Worm (Caenorhabditis elegans) whole organism, early embryonic: ENCODE data around the gene best-15.

Experiments used
- B0310.2 ChIP-seq: sonication (generic microtip); optimal IDR thresholded peaks from 2 replicates; lab custom pipeline; 2016; ENCODE audit warnings: mild to moderate bottlenecking, missing genetic modification characterization, missing compliant biosample characterization
- F13C5.2 ChIP-seq: sonication (generic microtip); optimal IDR thresholded peaks from 2 replicates; lab custom pipeline; 2017; ENCODE audit warnings: mild to moderate bottlenecking, missing genetic modification characterization, inconsistent platforms, missing compliant biosample characterization
- aly-1 ChIP-seq: sonication (generic microtip); optimal IDR thresholded peaks from 2 replicates; lab custom pipeline; 2016; ENCODE audit warnings: missing genetic modification characterization, missing compliant biosample characterization
- ama-1 ChIP-seq: fragments of 150-350 bp; optimal IDR thresholded peaks from 2 replicates; lab custom pipeline; 2014
- ceh-13 ChIP-seq: fragments of 200-800 bp; sonication (Bioruptor generic); optimal IDR thresholded peaks from 2 replicates; lab custom pipeline; 2018; ENCODE audit warnings: mild to moderate bottlenecking, missing genetic modification characterization, missing compliant biosample characterization
- ceh-36 ChIP-seq: sonication (generic microtip); optimal IDR thresholded peaks from 2 replicates; lab custom pipeline; 2016; ENCODE audit warnings: missing genetic modification characterization, inconsistent platforms, missing compliant biosample characterization
- ets-7 ChIP-seq: sonication (generic microtip); optimal IDR thresholded peaks from 2 replicates; lab custom pipeline; 2016; ENCODE audit warnings: missing genotype, missing genetic modification characterization, missing compliant biosample characterization
- flt-1 ChIP-seq: fragments of 200-800 bp; sonication (Bioruptor generic); IDR thresholded peaks from 2 replicates; pipeline ENCODE4 v1.3.6; 2022; ENCODE audit warnings: missing genetic modification characterization, missing compliant biosample characterization
- hmbx-1 ChIP-seq: sonication (generic microtip); optimal IDR thresholded peaks from 2 replicates; lab custom pipeline; 2016; ENCODE audit warnings: mild to moderate bottlenecking, missing genetic modification characterization, missing compliant biosample characterization
- hmg-4 ChIP-seq: fragments of 200-800 bp; sonication (Bioruptor generic); optimal IDR thresholded peaks from 2 replicates; lab custom pipeline; 2018; ENCODE audit warnings: mild to moderate bottlenecking, missing genetic modification characterization, missing compliant biosample characterization
- hnd-1 ChIP-seq: sonication (generic microtip); optimal IDR thresholded peaks from 2 replicates; lab custom pipeline; 2016; ENCODE audit warnings: missing genetic modification characterization, missing compliant biosample characterization
- pes-1 ChIP-seq: fragments of 200-800 bp; sonication (Bioruptor generic); IDR thresholded peaks from 2 replicates; pipeline ENCODE4 v1.3.6; 2022; ENCODE audit warnings: missing genetic modification reagents, missing genetic modification characterization, missing compliant biosample characterization
- scrt-1 ChIP-seq: fragments of 200-800 bp; sonication (Bioruptor generic); IDR thresholded peaks from 2 replicates; pipeline ENCODE4 v1.3.6; 2022; ENCODE audit warnings: missing genetic modification characterization, missing compliant biosample characterization
- sea-1 ChIP-seq: fragments of 200-800 bp; sonication (Bioruptor generic); conservative IDR thresholded peaks from 2 replicates; pipeline ENCODE4 v1.3.6; 2022; ENCODE audit warnings: missing genetic modification characterization, missing compliant biosample characterization
- tbx-11 ChIP-seq: fragments of 200-800 bp; sonication (Bioruptor generic); IDR thresholded peaks from 2 replicates; pipeline ENCODE4 v1.3.6; 2022; ENCODE audit warnings: missing genetic modification characterization, missing compliant biosample characterization
- tbx-37 ChIP-seq: fragments of 200-800 bp; sonication (Bioruptor generic); conservative IDR thresholded peaks from 2 replicates; pipeline ENCODE4 v1.3.6; 2022; ENCODE audit warnings: missing genetic modification reagents, missing genetic modification characterization, missing compliant biosample characterization
- tra-4 ChIP-seq: sonication (generic microtip); optimal IDR thresholded peaks from 2 replicates; lab custom pipeline; 2017; ENCODE audit warnings: missing genetic modification characterization, missing compliant biosample characterization

best-15 gene

DNA sequence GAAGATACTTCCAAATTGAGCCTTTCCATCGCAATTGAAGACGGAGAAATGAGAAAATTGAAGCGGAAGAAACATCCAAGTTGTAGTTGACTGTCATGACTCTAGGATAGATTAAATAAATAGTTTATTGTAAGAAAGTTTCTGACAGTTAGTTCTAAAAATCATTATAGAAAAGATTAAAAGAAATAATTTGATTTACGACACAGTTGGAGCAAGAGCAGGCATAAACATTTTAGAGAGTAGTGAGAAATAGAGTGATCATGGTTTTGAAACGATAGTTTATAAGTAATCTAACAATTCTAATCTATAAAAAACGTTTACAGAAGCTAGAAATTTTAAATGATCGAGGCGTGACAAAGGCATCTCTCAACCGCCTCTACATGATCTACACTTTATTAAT is at the start of gene best-15:
Gene best-15 (minus strand): TSS at position 101 of the 400 bp plus-strand sequence.
- TF ChIP-seq hnd-1, result no peak
- no peak for TF ChIP-seq F13C5.2 (tag; lab: Kevin White, UChicago)
- TF ChIP-seq hmg-4, result no peak
- TF ChIP-seq hmbx-1 (tag; lab: Kevin White, UChicago), result no peak
- no peak for TF ChIP-seq B0310.2 (tag; lab: Kevin White, UChicago)
- TF ChIP-seq pes-1, result no peak
- TF ChIP-seq flt-1 (GFP tag; lab: Robert Waterston, UW), result no peak
- TF ChIP-seq ceh-36, result no peak
- TF ChIP-seq ets-7 (tag; lab: Kevin White, UChicago), result no peak
- TF ChIP-seq tbx-11 (GFP tag; lab: Robert Waterston, UW), result no peak
- TF ChIP-seq aly-1 (tag; lab: Kevin White, UChicago), result no peak
- TF ChIP-seq tbx-37, result no peak

DNA sequence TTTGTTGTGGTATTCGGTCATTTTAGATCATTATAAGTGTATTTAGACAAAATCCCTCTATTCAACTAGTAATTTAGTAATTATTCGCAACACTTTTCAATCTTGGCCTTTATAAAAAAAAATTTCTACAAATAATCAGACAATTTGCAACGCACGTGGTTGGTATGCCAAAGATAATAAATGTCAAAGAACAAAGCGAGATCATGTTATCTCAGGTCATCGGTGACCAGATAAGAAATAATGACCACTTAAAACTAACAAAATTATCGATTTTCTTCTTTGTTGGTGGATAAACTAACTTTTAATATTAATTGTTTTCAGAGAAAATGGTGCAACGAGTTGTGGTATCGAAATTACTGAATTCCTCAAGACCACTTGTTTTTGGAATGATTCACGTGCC is 49.2 kb upstream of the best-15 start, which contains the start of gene F13E9.13:
Gene F13E9.13 (plus strand): TSS at position 317 of the 400 bp plus-strand sequence.
- TF ChIP-seq scrt-1 (GFP tag; lab: Robert Waterston, UW), result no peak
- no peak for TF ChIP-seq sea-1 (GFP tag; lab: Robert Waterston, UW)
- no peak for TF ChIP-seq tra-4 (tag; lab: Kevin White, UChicago)
- TF ChIP-seq pes-1, result no peak
- TF ChIP-seq tbx-11 (GFP tag; lab: Robert Waterston, UW), result no peak
- no peak for TF ChIP-seq B0310.2 (tag; lab: Kevin White, UChicago)
- TF ChIP-seq flt-1 (GFP tag; lab: Robert Waterston, UW), result no peak
- TF ChIP-seq ama-1, result no peak
- no peak for TF ChIP-seq hmbx-1 (tag; lab: Kevin White, UChicago)
- no peak for TF ChIP-seq ets-7 (tag; lab: Kevin White, UChicago)

DNA sequence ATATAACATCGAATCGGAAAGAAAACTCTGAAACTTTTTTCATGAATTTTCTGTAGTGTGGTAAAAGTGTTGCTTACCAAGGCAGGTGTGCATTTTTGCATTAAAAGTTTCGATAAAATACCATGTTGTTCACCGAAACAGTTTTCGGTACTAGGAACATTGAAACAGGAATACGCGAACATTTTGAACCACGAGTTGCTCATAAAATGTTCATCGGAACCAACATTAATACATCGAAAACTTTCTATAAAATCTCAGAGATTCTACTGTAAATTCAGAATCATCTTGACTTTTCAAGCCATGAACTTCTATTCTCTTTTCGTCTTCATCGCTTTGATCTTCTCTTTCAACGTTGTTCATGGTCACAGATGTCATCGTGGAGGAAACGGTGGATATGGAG is 48.2 kb upstream of the best-15 start, which contains the start of gene fipr-15:
Gene fipr-15 (plus strand): TSS at position 301 of the 400 bp plus-strand sequence.
- no peak for TF ChIP-seq tbx-11 (GFP tag; lab: Robert Waterston, UW)
- TF ChIP-seq B0310.2 (tag; lab: Kevin White, UChicago), result no peak
- TF ChIP-seq hnd-1, result no peak
- TF ChIP-seq ceh-13, result no peak
- TF ChIP-seq F13C5.2 (tag; lab: Kevin White, UChicago), result no peak
- TF ChIP-seq hmbx-1 (tag; lab: Kevin White, UChicago), result no peak
- no peak for TF ChIP-seq sea-1 (GFP tag; lab: Robert Waterston, UW)
- no peak for TF ChIP-seq aly-1 (tag; lab: Kevin White, UChicago)
- no peak for TF ChIP-seq scrt-1 (GFP tag; lab: Robert Waterston, UW)
- TF ChIP-seq ama-1, result no peak
- no peak for TF ChIP-seq tbx-37

DNA sequence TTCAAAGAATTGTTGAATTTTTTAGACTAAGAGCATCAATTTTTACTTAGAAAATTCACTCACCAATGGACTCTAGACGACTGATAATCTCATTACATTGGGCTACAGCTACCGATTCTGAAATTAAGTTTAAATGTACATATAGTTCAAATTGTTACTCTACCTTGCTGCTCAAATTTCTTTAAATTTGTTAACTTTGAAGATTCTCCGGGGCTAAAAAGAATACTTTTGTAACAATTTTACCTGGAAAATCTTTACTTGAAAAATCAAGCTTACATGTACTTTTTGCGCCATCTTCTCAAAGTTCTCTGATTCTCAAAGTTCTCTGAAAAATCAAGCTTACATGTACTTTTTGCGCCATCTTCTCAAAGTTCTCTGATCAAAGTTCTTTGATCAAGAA is 47.5 kb upstream of the best-15 start, which contains the start of gene sdz-13:
Gene sdz-13 (minus strand): TSS at position 101 of the 400 bp plus-strand sequence.
- no peak for TF ChIP-seq hmg-4
- no peak for TF ChIP-seq pes-1
- TF ChIP-seq flt-1 (GFP tag; lab: Robert Waterston, UW), result no peak
- TF ChIP-seq ceh-13, result no peak
- no peak for TF ChIP-seq hnd-1
- TF ChIP-seq scrt-1 (GFP tag; lab: Robert Waterston, UW), result no peak
- TF ChIP-seq aly-1 (tag; lab: Kevin White, UChicago), result no peak
- no peak for TF ChIP-seq hmbx-1 (tag; lab: Kevin White, UChicago)
- no peak for TF ChIP-seq tra-4 (tag; lab: Kevin White, UChicago)
- TF ChIP-seq ceh-36, result no peak
- TF ChIP-seq sea-1 (GFP tag; lab: Robert Waterston, UW), result no peak
- TF ChIP-seq ets-7 (tag; lab: Kevin White, UChicago), result no peak
- TF ChIP-seq F13C5.2 (tag; lab: Kevin White, UChicago), result no peak
- no peak for TF ChIP-seq tbx-11 (GFP tag; lab: Robert Waterston, UW)
- TF ChIP-seq B0310.2 (tag; lab: Kevin White, UChicago), result no peak
- TF ChIP-seq ama-1, result no peak
- no peak for TF ChIP-seq tbx-37

DNA sequence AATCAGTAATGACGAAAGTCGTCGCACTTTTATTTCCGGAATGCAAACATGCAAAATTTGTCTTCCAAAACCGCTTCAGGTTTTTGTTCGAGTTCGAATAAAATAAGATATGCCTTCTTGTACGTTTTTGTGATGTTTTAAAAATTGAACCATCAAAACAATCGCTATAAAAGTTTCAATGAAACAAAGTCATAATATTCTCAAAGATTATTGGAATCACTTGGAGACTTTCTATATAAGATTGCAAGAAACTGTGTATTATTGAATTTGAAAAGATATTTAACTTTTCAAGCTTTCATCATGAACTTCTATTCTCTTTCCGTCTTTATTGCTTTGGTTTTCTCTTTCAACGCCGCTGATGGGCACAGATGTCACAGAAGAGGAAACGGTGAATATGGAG is 44.8 kb upstream of the best-15 start, which contains the start of gene fipr-14:
Gene fipr-14 (plus strand): TSS at position 301 of the 400 bp plus-strand sequence.
- TF ChIP-seq pes-1 (no peak), hnd-1 (no peak), hmbx-1 (tag; lab: Kevin White, UChicago) (no peak), tra-4 (tag; lab: Kevin White, UChicago) (no peak), ceh-13 (no peak), F13C5.2 (tag; lab: Kevin White, UChicago) (no peak)

DNA sequence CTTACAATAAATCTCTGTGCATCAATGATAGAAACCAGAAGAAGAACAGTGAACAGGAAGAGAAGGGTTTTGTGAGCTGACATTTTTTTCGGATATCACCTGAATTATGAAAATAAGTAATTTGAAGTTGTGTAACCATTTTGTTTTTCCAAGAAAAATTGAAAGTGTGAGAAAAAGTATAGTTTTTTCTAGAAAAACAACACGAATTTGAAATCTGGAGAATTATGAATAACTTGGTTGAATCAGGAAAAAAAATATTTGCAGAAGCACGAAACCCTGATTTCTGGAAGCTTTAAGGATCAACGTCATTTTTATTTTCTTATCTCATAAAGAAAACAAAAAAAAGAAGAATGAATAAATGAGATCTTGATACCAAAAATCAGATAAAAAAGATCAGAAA is 42.5 kb upstream of the best-15 start, which contains the start of gene F13E9.12:
Gene F13E9.12 (minus strand): TSS at position 101 of the 400 bp plus-strand sequence.
- TF ChIP-seq aly-1 (tag; lab: Kevin White, UChicago) (no peak), hnd-1 (no peak), tbx-11 (GFP tag; lab: Robert Waterston, UW) (no peak), ama-1 (no peak), ceh-13 (no peak), flt-1 (GFP tag; lab: Robert Waterston, UW) (no peak), scrt-1 (GFP tag; lab: Robert Waterston, UW) (no peak), pes-1 (no peak), tbx-37 (no peak), ceh-36 (no peak), hmg-4 (no peak), F13C5.2 (tag; lab: Kevin White, UChicago) (no peak), ets-7 (tag; lab: Kevin White, UChicago) (no peak), B0310.2 (tag; lab: Kevin White, UChicago) (no peak), hmbx-1 (tag; lab: Kevin White, UChicago) (no peak), tra-4 (tag; lab: Kevin White, UChicago) (no peak)

DNA sequence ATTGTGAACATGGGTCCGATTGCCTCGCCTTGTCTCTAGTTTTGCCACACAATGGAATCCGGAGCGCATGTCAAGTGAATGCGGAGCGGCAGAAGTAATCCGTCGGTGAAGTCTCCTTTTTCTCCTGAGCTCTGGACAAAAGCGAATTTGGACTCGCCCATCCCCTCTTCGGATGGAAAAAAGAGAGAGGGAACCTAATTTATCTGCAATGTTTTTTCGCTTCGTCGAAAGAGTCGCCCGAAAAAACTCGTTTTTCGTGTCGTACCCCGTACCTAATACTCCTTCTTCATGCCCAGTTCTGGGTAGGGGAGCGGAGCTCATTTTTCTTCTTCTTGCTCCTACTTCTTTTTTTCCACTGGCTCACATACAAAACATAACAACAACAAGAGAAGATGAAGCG is 38.1 kb upstream of the best-15 start:
- no peak for TF ChIP-seq ets-7 (tag; lab: Kevin White, UChicago)
- TF ChIP-seq hnd-1, result no peak
- no peak for TF ChIP-seq aly-1 (tag; lab: Kevin White, UChicago)
- TF ChIP-seq sea-1 (GFP tag; lab: Robert Waterston, UW), result no peak
- TF ChIP-seq flt-1 (GFP tag; lab: Robert Waterston, UW), result no peak
- TF ChIP-seq ama-1, result no peak
- no peak for TF ChIP-seq pes-1
- TF ChIP-seq ceh-36, result no peak
- TF ChIP-seq F13C5.2 (tag; lab: Kevin White, UChicago), result no peak
- no peak for TF ChIP-seq scrt-1 (GFP tag; lab: Robert Waterston, UW)
- no peak for TF ChIP-seq hmg-4
- TF ChIP-seq hmbx-1 (tag; lab: Kevin White, UChicago), result no peak
